Worm (Caenorhabditis elegans) whole organism, young adult: ENCODE data around the gene EEED8.14.

Experiments
- B0261.1 ChIP-seq: sonication (generic microtip); optimal IDR thresholded peaks from 2 replicates; lab custom pipeline; 2016; ENCODE audit warnings: mild to moderate bottlenecking, missing genetic modification characterization, moderate library complexity, missing compliant biosample characterization
- C17E4.6 ChIP-seq: fragments of 200-800 bp; sonication (Bioruptor generic); IDR thresholded peaks from 2 replicates; pipeline ENCODE4 v1.3.6; 2022; ENCODE audit warnings: missing genetic modification reagents, missing genetic modification characterization, missing compliant biosample characterization
- F23B12.7 ChIP-seq: sonication (generic microtip); optimal IDR thresholded peaks from 2 replicates; lab custom pipeline; 2017; ENCODE audit warnings: missing genetic modification characterization, mild to moderate bottlenecking, missing compliant biosample characterization, antibody characterized with exemption, moderate library complexity; ENCODE audit not compliant: insufficient read depth
- Y67H2A.10 ChIP-seq: fragments of 200-800 bp; sonication (Bioruptor generic); conservative IDR thresholded peaks from 2 replicates; pipeline ENCODE4 v1.3.6; 2022; ENCODE audit warnings: missing genetic modification reagents, missing genetic modification characterization, missing compliant biosample characterization
- ZK185.1 ChIP-seq: sonication (generic microtip); optimal IDR thresholded peaks from 2 replicates; lab custom pipeline; 2016; ENCODE audit warnings: mild to moderate bottlenecking, missing genetic modification characterization, missing compliant biosample characterization; ENCODE audit not compliant: poor library complexity, severe bottlenecking
- ama-1 ChIP-seq, 3 experiments: fragments of 150-350 bp in 1 of 3; sonication (generic microtip) in 2 of 3; optimal IDR thresholded peaks; 2 replicates each; lab custom pipeline; 2014 to 2018; ENCODE audit warnings: missing biosample characterization in 2 of 3, missing genetic modification characterization in 2 of 3, missing genetic modification reagents in 2 of 3
- atf-7 ChIP-seq: sonication (generic microtip); optimal IDR thresholded peaks from 2 replicates; lab custom pipeline; 2017; ENCODE audit warnings: mild to moderate bottlenecking, missing genetic modification characterization, missing compliant biosample characterization
- athp-1 ChIP-seq: sonication (generic microtip); optimal IDR thresholded peaks from 2 replicates; lab custom pipeline; 2017; ENCODE audit warnings: mild to moderate bottlenecking, missing genetic modification characterization, missing compliant biosample characterization
- bed-1 ChIP-seq: fragments of 200-800 bp; sonication (Bioruptor generic); IDR thresholded peaks from 2 replicates; pipeline ENCODE4 v1.3.6; 2022; ENCODE audit warnings: missing genetic modification reagents, missing genetic modification characterization, missing compliant biosample characterization
- bed-2 ChIP-seq: fragments of 200-800 bp; sonication (Bioruptor generic); IDR thresholded peaks from 2 replicates; pipeline ENCODE4 v1.3.6; 2022; ENCODE audit warnings: missing genetic modification reagents, missing genetic modification characterization, missing compliant biosample characterization
- ccch-3 ChIP-seq: fragments of 200-800 bp; sonication (Bioruptor generic); optimal IDR thresholded peaks from 2 replicates; lab custom pipeline; 2018; ENCODE audit warnings: mild to moderate bottlenecking, missing genetic modification characterization, missing compliant biosample characterization
- ceh-100 ChIP-seq: fragments of 200-800 bp; sonication (Bioruptor generic); IDR thresholded peaks from 2 replicates; pipeline ENCODE4 v1.3.6; 2022; ENCODE audit warnings: missing genetic modification reagents, missing genetic modification characterization, missing compliant biosample characterization
- ceh-79 ChIP-seq: sonication (generic microtip); optimal IDR thresholded peaks from 2 replicates; lab custom pipeline; 2017; ENCODE audit warnings: mild to moderate bottlenecking, missing genetic modification characterization, missing compliant biosample characterization
- ceh-91 ChIP-seq: fragments of 200-800 bp; sonication (Bioruptor generic); IDR thresholded peaks from 2 replicates; pipeline ENCODE4 v1.3.6; 2022; ENCODE audit warnings: missing genetic modification reagents, missing genetic modification characterization, missing compliant biosample characterization
- dpl-1 ChIP-seq: fragments of 150-350 bp; optimal IDR thresholded peaks from 2 replicates; lab custom pipeline; 2014; ENCODE audit warnings: missing biosample characterization, missing genetic modification reagents, missing genetic modification characterization
- egl-18 ChIP-seq: fragments of 200-800 bp; sonication (Bioruptor generic); IDR thresholded peaks from 2 replicates; pipeline ENCODE4 v1.3.6; 2022; ENCODE audit warnings: missing genetic modification reagents, missing genetic modification characterization, missing compliant biosample characterization
- egl-44 ChIP-seq: fragments of 200-800 bp; sonication (Bioruptor generic); IDR thresholded peaks from 2 replicates; pipeline ENCODE4 v1.3.6; 2022; ENCODE audit warnings: missing genetic modification reagents, missing genetic modification characterization, missing compliant biosample characterization
- ekl-4 ChIP-seq: fragments of 200-800 bp; sonication (Bioruptor generic); IDR thresholded peaks from 2 replicates; pipeline ENCODE4 v1.3.6; 2022; ENCODE audit warnings: missing genetic modification reagents, missing genetic modification characterization, missing compliant biosample characterization
- fkh-3 ChIP-seq: sonication (generic microtip); optimal IDR thresholded peaks from 2 replicates; lab custom pipeline; 2016; ENCODE audit warnings: mild to moderate bottlenecking, missing genetic modification characterization, missing compliant biosample characterization
- hlh-26 ChIP-seq: fragments of 200-800 bp; sonication (Bioruptor generic); conservative IDR thresholded peaks from 2 replicates; pipeline ENCODE4 v1.3.6; 2022; ENCODE audit warnings: missing genetic modification reagents, missing genetic modification characterization, missing compliant biosample characterization
- hmg-1.2 ChIP-seq: fragments of 200-800 bp; sonication (Bioruptor generic); IDR thresholded peaks from 2 replicates; pipeline ENCODE4 v1.3.6; 2022; ENCODE audit warnings: missing genetic modification reagents, missing genetic modification characterization, missing compliant biosample characterization
- hmg-20 ChIP-seq: fragments of 200-800 bp; sonication (Bioruptor generic); IDR thresholded peaks from 2 replicates; pipeline ENCODE4 v1.3.6; 2022; ENCODE audit warnings: missing genetic modification reagents, missing genetic modification characterization, missing compliant biosample characterization
- hrde-1 ChIP-seq: sonication (generic microtip); optimal IDR thresholded peaks from 2 replicates; lab custom pipeline; 2016; ENCODE audit warnings: missing genetic modification characterization, mild to moderate bottlenecking, missing compliant biosample characterization, moderate library complexity, missing genotype, missing genetic modification reagents, borderline replicate concordance
- lag-1 ChIP-seq: fragments of 200-800 bp; sonication (Bioruptor generic); IDR thresholded peaks from 2 replicates; pipeline ENCODE4 v1.3.6; 2022; ENCODE audit warnings: missing genetic modification reagents, missing genetic modification characterization, missing compliant biosample characterization
- let-526 ChIP-seq: fragments of 200-800 bp; sonication (Bioruptor generic); IDR thresholded peaks from 2 replicates; pipeline ENCODE4 v1.3.6; 2022; ENCODE audit warnings: missing genetic modification reagents, missing genetic modification characterization, missing compliant biosample characterization
- lin-35 ChIP-seq, 3 experiments: fragments of 150-350 bp in 2 of 3; sonication (generic microtip) in 1 of 3; optimal IDR thresholded peaks; 2 replicates each; lab custom pipeline; 2014 to 2018; ENCODE audit warnings: missing biosample characterization in 3 of 3, missing genetic modification characterization in 3 of 3, missing genetic modification reagents in 3 of 3
- lin-40 ChIP-seq: sonication (generic microtip); optimal IDR thresholded peaks from 2 replicates; lab custom pipeline; 2016; ENCODE audit warnings: missing genetic modification characterization, mild to moderate bottlenecking, missing compliant biosample characterization, missing genotype, missing genetic modification reagents
- lsl-1 ChIP-seq: fragments of 200-800 bp; sonication (Bioruptor generic); optimal IDR thresholded peaks from 2 replicates; lab custom pipeline; 2018; ENCODE audit warnings: mild to moderate bottlenecking, missing genetic modification characterization, moderate library complexity, missing compliant biosample characterization
- madf-8 ChIP-seq: fragments of 200-800 bp; sonication (Bioruptor generic); conservative IDR thresholded peaks from 2 replicates; pipeline ENCODE4 v1.3.6; 2022; ENCODE audit warnings: missing genetic modification reagents, missing genetic modification characterization, missing compliant biosample characterization
- mes-4 ChIP-seq: sonication (generic microtip); optimal IDR thresholded peaks from 2 replicates; lab custom pipeline; 2016; ENCODE audit warnings: missing genotype, missing genetic modification characterization, missing compliant biosample characterization
- nfyb-1 ChIP-seq: fragments of 200-800 bp; sonication (Bioruptor generic); IDR thresholded peaks from 2 replicates; pipeline ENCODE4 v1.3.6; 2022; ENCODE audit warnings: missing genetic modification reagents, missing genetic modification characterization, missing compliant biosample characterization
- nhr-120 ChIP-seq: fragments of 200-800 bp; sonication (Bioruptor generic); IDR thresholded peaks from 2 replicates; pipeline ENCODE4 v1.3.6; 2022; ENCODE audit warnings: missing genetic modification characterization, missing compliant biosample characterization
- nhr-179 ChIP-seq: sonication (generic microtip); optimal IDR thresholded peaks from 2 replicates; lab custom pipeline; 2016; ENCODE audit warnings: mild to moderate bottlenecking, missing genetic modification characterization, missing compliant biosample characterization
- rcor-1 ChIP-seq: fragments of 200-800 bp; sonication (Bioruptor generic); IDR thresholded peaks from 2 replicates; pipeline ENCODE4 v1.3.6; 2022; ENCODE audit warnings: missing genetic modification reagents, missing genetic modification characterization, missing compliant biosample characterization
- sdz-38 ChIP-seq: sonication (generic microtip); optimal IDR thresholded peaks from 2 replicates; lab custom pipeline; 2016; ENCODE audit warnings: missing genotype, missing genetic modification characterization, missing compliant biosample characterization
- sea-2 ChIP-seq: fragments of 200-800 bp; sonication (Bioruptor generic); IDR thresholded peaks from 2 replicates; pipeline ENCODE4 v1.3.6; 2022; ENCODE audit warnings: missing genetic modification characterization, missing compliant biosample characterization
- snpc-3.4 ChIP-seq: sonication (generic microtip); optimal IDR thresholded peaks from 2 replicates; lab custom pipeline; 2017; ENCODE audit warnings: missing genetic modification characterization, mild to moderate bottlenecking, missing compliant biosample characterization, antibody characterized with exemption, moderate library complexity, missing genotype, missing genetic modification reagents
- somi-1 ChIP-seq: fragments of 200-800 bp; sonication (Bioruptor generic); optimal IDR thresholded peaks from 2 replicates; lab custom pipeline; 2018; ENCODE audit warnings: mild to moderate bottlenecking, missing genetic modification characterization, missing compliant biosample characterization
- tbx-9 ChIP-seq: sonication (generic microtip); optimal IDR thresholded peaks from 2 replicates; lab custom pipeline; 2016; ENCODE audit warnings: borderline replicate concordance, missing genetic modification characterization, inconsistent platforms, missing compliant biosample characterization
- tlf-1 ChIP-seq: fragments of 200-800 bp; sonication (Bioruptor generic); optimal IDR thresholded peaks from 2 replicates; lab custom pipeline; 2018; ENCODE audit warnings: mild to moderate bottlenecking, missing genetic modification characterization, missing compliant biosample characterization
- unc-130 ChIP-seq: sonication (generic microtip); optimal IDR thresholded peaks from 2 replicates; lab custom pipeline; 2016; ENCODE audit warnings: missing genetic modification reagents, missing genetic modification characterization, missing compliant biosample characterization
- unc-62 ChIP-seq: fragments of 150-350 bp; optimal IDR thresholded peaks from 2 replicates; lab custom pipeline; 2014; ENCODE audit warnings: missing biosample characterization, missing genetic modification reagents, missing genetic modification characterization
- ztf-22 ChIP-seq: fragments of 200-800 bp; sonication (Bioruptor generic); optimal IDR thresholded peaks from 2 replicates; lab custom pipeline; 2018; ENCODE audit warnings: mild to moderate bottlenecking, missing genetic modification characterization, moderate library complexity, missing compliant biosample characterization
- ztf-28 ChIP-seq: fragments of 200-800 bp; sonication (Bioruptor generic); IDR thresholded peaks from 2 replicates; pipeline ENCODE4 v1.3.6; 2022; ENCODE audit warnings: missing genetic modification reagents, missing genetic modification characterization, missing compliant biosample characterization
- ztf-3 ChIP-seq: fragments of 200-800 bp; sonication (Bioruptor generic); optimal IDR thresholded peaks from 2 replicates; lab custom pipeline; 2018; ENCODE audit warnings: mild to moderate bottlenecking, missing genetic modification characterization, missing compliant biosample characterization
- ztf-6 ChIP-seq: fragments of 200-800 bp; sonication (Bioruptor generic); IDR thresholded peaks from 2 replicates; pipeline ENCODE4 v1.3.6; 2022; ENCODE audit warnings: missing genetic modification reagents, missing genetic modification characterization, missing compliant biosample characterization

EEED8.14 gene

DNA sequence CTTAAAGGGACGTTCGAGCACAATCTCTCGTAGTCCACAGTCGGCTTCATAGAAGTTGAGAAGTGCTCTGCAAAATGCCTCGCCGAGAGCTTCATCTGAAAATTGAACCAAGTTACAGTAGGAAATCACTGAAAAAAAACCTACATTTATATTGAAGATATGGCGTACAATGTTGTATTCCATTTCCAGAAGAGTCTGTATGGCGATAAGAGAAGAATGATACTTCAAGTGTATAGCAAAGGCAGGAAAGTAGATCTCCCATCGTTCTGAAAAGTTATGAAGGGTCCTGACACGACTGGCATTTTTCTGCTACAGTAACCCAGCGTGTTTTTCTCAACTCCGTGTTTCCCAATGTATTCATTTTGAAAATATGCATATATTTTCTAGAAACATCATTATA, 29.6 kb downstream of the EEED8.14 start:
- TF ChIP-seq hrde-1 (tag; lab: Kevin White, UChicago), result peak; percentile 53
- no peak for TF ChIP-seq dpl-1 (GFP tag; lab: Kevin White, UChicago)
- TF ChIP-seq ceh-91, result no peak
- TF ChIP-seq nfyb-1, result 0 out of 2 replicates have a peak, but pooled peaks have one; percentile 8

DNA sequence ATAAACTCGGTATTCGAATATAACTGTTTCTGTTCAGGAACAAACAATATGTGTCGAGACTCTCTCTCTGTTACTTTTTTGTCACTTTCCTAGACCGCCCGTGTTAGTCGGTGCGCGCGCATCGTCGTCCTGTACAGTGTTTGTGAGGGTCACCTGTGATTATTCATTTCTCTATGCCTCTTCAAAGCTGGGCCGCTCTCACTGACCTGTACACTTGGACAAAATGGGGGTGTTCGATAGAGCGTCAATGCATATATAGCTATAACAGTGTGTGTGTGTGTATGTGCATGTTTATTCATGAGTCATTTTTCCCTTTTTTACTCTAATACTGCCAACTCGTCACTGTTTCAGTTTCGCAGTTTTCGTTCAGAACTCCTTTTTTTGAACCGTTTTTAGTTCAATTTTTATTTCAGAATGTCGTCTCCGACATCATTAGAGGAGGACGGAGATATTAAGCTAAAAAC, 34.2 kb downstream of the EEED8.14 start, which contains the start of gene pkc-3:
Gene pkc-3, plus strand, starts transcription at position 414 of the 464 bp plus-strand sequence.
- no peak for TF ChIP-seq bed-2 (GFP tag; lab: Robert Waterston, UW)
- peak; percentile 30; the same call in 1 of the 2 replicates for TF ChIP-seq egl-44
- no peak for TF ChIP-seq sea-2 (GFP tag; lab: Robert Waterston, UW)
- peak; percentile 72 for TF ChIP-seq nfyb-1
- TF ChIP-seq unc-62 (GFP tag; lab: Kevin White, UChicago), result no peak
- no peak for TF ChIP-seq hlh-26 (GFP tag; lab: Robert Waterston, UW)
- no peak for TF ChIP-seq fkh-3 (tag; lab: Kevin White, UChicago)
- TF ChIP-seq hrde-1 (tag; lab: Kevin White, UChicago), result peak; percentile 3
- TF ChIP-seq ama-1 (optimal IDR thresholded peaks at IDR 0.05; lab: Kevin White, UChicago), result peak; percentile 79
- no peak for TF ChIP-seq ama-1 (GFP tag; optimal IDR thresholded peaks at IDR 0.05; lab: Kevin White, UChicago)
- TF ChIP-seq ztf-22, result peak; percentile 34
- TF ChIP-seq Y67H2A.10 (GFP tag; lab: Robert Waterston, UW), result no peak
- TF ChIP-seq B0261.1 (tag; lab: Kevin White, UChicago), result no peak
- TF ChIP-seq lag-1, result no peak
- no peak for TF ChIP-seq ceh-79 (tag; lab: Kevin White, UChicago)
- peak; percentile 78 for TF ChIP-seq ekl-4 (GFP tag; lab: Robert Waterston, UW)
- TF ChIP-seq tlf-1 (GFP tag; lab: Kevin White, UChicago), result peak; percentile 72
- TF ChIP-seq mes-4 (tag; lab: Kevin White, UChicago), result no peak
- no peak for TF ChIP-seq tbx-9 (tag; lab: Kevin White, UChicago)
- TF ChIP-seq lin-35 (GFP tag; optimal IDR thresholded peaks at IDR 0.05; lab: Kevin White, UChicago), result peak in 1 of 3 experiments; percentile 47
- peak; percentile 44 for TF ChIP-seq lsl-1 (GFP tag; lab: Kevin White, UChicago)
- TF ChIP-seq ceh-91, result no peak
- no peak for TF ChIP-seq ccch-3 (GFP tag; lab: Kevin White, UChicago)
- TF ChIP-seq athp-1 (tag; lab: Kevin White, UChicago), result peak; percentile 83
- TF ChIP-seq ztf-6 (GFP tag; lab: Robert Waterston, UW), result no peak
- no peak for TF ChIP-seq somi-1 (GFP tag; lab: Kevin White, UChicago)
- no peak for TF ChIP-seq nhr-120
- TF ChIP-seq snpc-3.4 (tag; lab: Kevin White, UChicago), result peak; percentile 80
- TF ChIP-seq lin-40 (tag; lab: Kevin White, UChicago), result peak; percentile 62
- TF ChIP-seq C17E4.6 (GFP tag; lab: Robert Waterston, UW), result no peak
- TF ChIP-seq egl-18, result 0 out of 2 replicates have a peak, but pooled peaks have one; percentile 3
- 0 out of 2 replicates have a peak, but pooled peaks have one; percentile 22 for TF ChIP-seq hmg-20 (GFP tag; lab: Robert Waterston, UW)
- peak; percentile 59 for TF ChIP-seq hmg-1.2
- TF ChIP-seq ztf-3, result no peak
- TF ChIP-seq unc-130 (GFP tag; lab: Kevin White, UChicago), result peak; percentile 34
- no peak for TF ChIP-seq madf-8 (GFP tag; lab: Robert Waterston, UW)
- peak; percentile 47 for TF ChIP-seq ZK185.1 (tag; lab: Kevin White, UChicago)
- no peak for TF ChIP-seq nhr-179 (tag; lab: Kevin White, UChicago)
- peak; percentile 39; the same call in 1 of the 2 replicates for TF ChIP-seq rcor-1 (GFP tag; lab: Robert Waterston, UW)
- no peak for TF ChIP-seq bed-1 (GFP tag; lab: Robert Waterston, UW)
- TF ChIP-seq sdz-38 (tag; lab: Kevin White, UChicago), result no peak
- peak; percentile 76 for TF ChIP-seq atf-7 (tag; lab: Kevin White, UChicago)
- TF ChIP-seq ztf-28, result no peak
- no peak for TF ChIP-seq let-526 (GFP tag; lab: Robert Waterston, UW)
- TF ChIP-seq F23B12.7 (tag; lab: Kevin White, UChicago), result no peak
- peak; percentile 23; the same call in 1 of the 2 replicates for TF ChIP-seq ceh-100 (GFP tag; lab: Robert Waterston, UW)
